Worm (Caenorhabditis elegans) whole organism, L4 larva: Measurements from ENCODE around the gene F59B10.4.

Source experiments
- D1046.2 ChIP-seq: fragments of 200-800 bp; sonication (Bioruptor generic); IDR thresholded peaks from 2 replicates; pipeline ENCODE4 v1.3.6; 2022; ENCODE audit warnings: missing genetic modification characterization, missing compliant biosample characterization
- F10B5.3 ChIP-seq: sonication (generic microtip); optimal IDR thresholded peaks from 2 replicates; lab custom pipeline; 2016; ENCODE audit warnings: mild to moderate bottlenecking, missing genetic modification characterization, missing compliant biosample characterization
- R02D3.7 ChIP-seq: fragments of 150-350 bp; sonication (generic microtip); optimal IDR thresholded peaks from 3 replicates; lab custom pipeline; 2014; ENCODE audit warnings: missing biosample characterization, missing genetic modification characterization
- T26A8.4 ChIP-seq: fragments of 200-800 bp; sonication (Bioruptor generic); IDR thresholded peaks from 2 replicates; pipeline ENCODE4 v1.3.6; 2022; ENCODE audit warnings: missing genetic modification characterization, missing compliant biosample characterization
- Y105C5A.15 ChIP-seq: fragments of 200-800 bp; sonication (Bioruptor generic); IDR thresholded peaks from 2 replicates; pipeline ENCODE4 v1.3.6; 2022; ENCODE audit warnings: missing genetic modification characterization, missing compliant biosample characterization
- Y48G9A.11 ChIP-seq: fragments of 200-800 bp; sonication (Bioruptor generic); IDR thresholded peaks from 2 replicates; pipeline ENCODE4 v1.3.6; 2022; ENCODE audit warnings: missing genetic modification reagents, missing genetic modification characterization, missing compliant biosample characterization
- Y5F2A.4 ChIP-seq: fragments of 200-800 bp; sonication (Bioruptor generic); optimal IDR thresholded peaks from 2 replicates; lab custom pipeline; 2018; ENCODE audit warnings: mild to moderate bottlenecking, missing genetic modification characterization, missing compliant biosample characterization
- Y75B8A.6 ChIP-seq: fragments of 200-800 bp; sonication (Bioruptor generic); IDR thresholded peaks from 2 replicates; pipeline ENCODE4 v1.3.6; 2022; ENCODE audit warnings: missing genetic modification reagents, missing genetic modification characterization, missing compliant biosample characterization
- ZK337.2 ChIP-seq: fragments of 200-800 bp; sonication (Bioruptor generic); IDR thresholded peaks from 2 replicates; pipeline ENCODE4 v1.3.6; 2022; ENCODE audit warnings: missing genetic modification reagents, missing genetic modification characterization, missing compliant biosample characterization
- arid-1 ChIP-seq: fragments of 200-800 bp; sonication (Bioruptor generic); conservative IDR thresholded peaks from 2 replicates; pipeline ENCODE4 v1.3.6; 2022; ENCODE audit warnings: missing genetic modification reagents, missing genetic modification characterization, missing compliant biosample characterization
- ceh-44 ChIP-seq: fragments of 200-800 bp; sonication (Bioruptor generic); IDR thresholded peaks from 2 replicates; pipeline ENCODE4 v1.3.6; 2022; ENCODE audit warnings: missing genetic modification reagents, missing genetic modification characterization, missing compliant biosample characterization
- daf-19 ChIP-seq: fragments of 200-800 bp; sonication (Bioruptor generic); conservative IDR thresholded peaks from 2 replicates; pipeline ENCODE4 v1.3.6; 2022; ENCODE audit warnings: missing genetic modification characterization, missing compliant biosample characterization
- duxl-1 ChIP-seq: sonication (generic microtip); optimal IDR thresholded peaks from 2 replicates; lab custom pipeline; 2016; ENCODE audit warnings: mild to moderate bottlenecking, missing genetic modification characterization, moderate library complexity, missing compliant biosample characterization; ENCODE audit not compliant: poor library complexity
- dve-1 ChIP-seq: sonication (generic microtip); optimal IDR thresholded peaks from 2 replicates; lab custom pipeline; 2017; ENCODE audit warnings: antibody characterized with exemption, mild to moderate bottlenecking, missing genetic modification characterization, missing compliant biosample characterization; ENCODE audit not compliant: insufficient read depth
- egl-27 ChIP-seq: sonication (generic microtip); optimal IDR thresholded peaks from 3 replicates; lab custom pipeline; 2017; ENCODE audit warnings: missing biosample characterization, missing genetic modification reagents, missing genetic modification characterization
- egl-43 ChIP-seq: fragments of 200-800 bp; sonication (Bioruptor generic); IDR thresholded peaks from 2 replicates; pipeline ENCODE4 v1.3.6; 2022; ENCODE audit warnings: missing genetic modification reagents, missing genetic modification characterization, missing compliant biosample characterization
- fos-1 ChIP-seq: fragments of 150-350 bp; optimal IDR thresholded peaks from 2 replicates; lab custom pipeline; 2014; ENCODE audit warnings: missing biosample characterization, missing genetic modification characterization
- gei-8 ChIP-seq: fragments of 200-800 bp; sonication (Bioruptor generic); optimal IDR thresholded peaks from 2 replicates; lab custom pipeline; 2018; ENCODE audit warnings: mild to moderate bottlenecking, missing genetic modification characterization, missing compliant biosample characterization
- hlh-11 ChIP-seq: fragments of 200-800 bp; sonication (Bioruptor generic); optimal IDR thresholded peaks from 2 replicates; lab custom pipeline; 2018; ENCODE audit warnings: mild to moderate bottlenecking, missing genetic modification characterization, missing compliant biosample characterization
- jun-1 ChIP-seq: fragments of 150-350 bp; optimal IDR thresholded peaks from 2 replicates; lab custom pipeline; 2014; ENCODE audit warnings: missing biosample characterization, missing genetic modification reagents, missing genetic modification characterization
- lin-13 ChIP-seq: fragments of 150-350 bp; optimal IDR thresholded peaks from 2 replicates; lab custom pipeline; 2014; ENCODE audit warnings: missing biosample characterization, missing genetic modification reagents, missing genetic modification characterization
- lin-29 ChIP-seq: fragments of 200-800 bp; sonication (Bioruptor generic); IDR thresholded peaks from 2 replicates; pipeline ENCODE4 v1.3.6; 2022; ENCODE audit warnings: missing genetic modification reagents, missing genetic modification characterization, missing compliant biosample characterization
- lir-3 ChIP-seq: sonication (generic microtip); optimal IDR thresholded peaks from 2 replicates; lab custom pipeline; 2016; ENCODE audit warnings: mild to moderate bottlenecking, missing genetic modification characterization, missing compliant biosample characterization
- lsy-2 ChIP-seq, 2 experiments: fragments of 150-350 bp in 1 of 2; sonication (generic microtip) in 1 of 2; optimal IDR thresholded peaks; 2 replicates each; lab custom pipeline; 2014 to 2017; ENCODE audit warnings: missing biosample characterization in 2 of 2, missing genetic modification characterization in 2 of 2
- madf-5 ChIP-seq, 2 experiments: fragments of 200-800 bp; sonication (Bioruptor generic); IDR thresholded peaks; 2 replicates each; pipeline ENCODE4 v1.3.6; 2022; ENCODE audit warnings: missing compliant biosample characterization in 2 of 2, missing genetic modification characterization in 2 of 2
- madf-9 ChIP-seq: fragments of 200-800 bp; sonication (Bioruptor generic); conservative IDR thresholded peaks from 2 replicates; pipeline ENCODE4 v1.3.6; 2022; ENCODE audit warnings: missing genetic modification reagents, missing genetic modification characterization, missing compliant biosample characterization
- mdl-1 ChIP-seq, 2 experiments: fragments of 150-350 bp in 1 of 2; sonication (generic microtip) in 1 of 2; optimal IDR thresholded peaks; 2 replicates each; lab custom pipeline; 2014 to 2017; ENCODE audit warnings: missing biosample characterization in 2 of 2, missing genetic modification characterization in 2 of 2
- mdt-29 ChIP-seq: fragments of 200-800 bp; sonication (Bioruptor generic); IDR thresholded peaks from 2 replicates; pipeline ENCODE4 v1.3.6; 2022; ENCODE audit warnings: missing genetic modification reagents, missing genetic modification characterization, missing compliant biosample characterization
- mxl-2 ChIP-seq: fragments of 200-800 bp; sonication (Bioruptor generic); conservative IDR thresholded peaks from 2 replicates; pipeline ENCODE4 v1.3.6; 2022; ENCODE audit warnings: missing genetic modification reagents, missing genetic modification characterization, missing compliant biosample characterization
- mxl-3 ChIP-seq: fragments of 200-800 bp; sonication (Bioruptor generic); optimal IDR thresholded peaks from 2 replicates; lab custom pipeline; 2018; ENCODE audit warnings: mild to moderate bottlenecking, missing genetic modification characterization, missing compliant biosample characterization
- nhr-10 ChIP-seq: fragments of 150-350 bp; optimal IDR thresholded peaks from 2 replicates; lab custom pipeline; 2014; ENCODE audit warnings: missing biosample characterization, missing genetic modification characterization
- nhr-111 ChIP-seq: fragments of 200-800 bp; sonication (Bioruptor generic); optimal IDR thresholded peaks from 2 replicates; lab custom pipeline; 2018; ENCODE audit warnings: mild to moderate bottlenecking, missing genetic modification characterization, missing compliant biosample characterization
- nhr-237 ChIP-seq: sonication (generic microtip); optimal IDR thresholded peaks from 2 replicates; lab custom pipeline; 2017; ENCODE audit warnings: missing biosample characterization, missing genetic modification characterization
- nhr-25 ChIP-seq: sonication (generic microtip); optimal IDR thresholded peaks from 2 replicates; lab custom pipeline; 2017; ENCODE audit warnings: missing genetic modification characterization, mild to moderate bottlenecking, missing compliant biosample characterization, antibody characterized with exemption, moderate library complexity, borderline replicate concordance; ENCODE audit not compliant: insufficient read depth
- nhr-42 ChIP-seq: fragments of 200-800 bp; sonication (Bioruptor generic); IDR thresholded peaks from 2 replicates; pipeline ENCODE4 v1.3.6; 2022; ENCODE audit warnings: missing genetic modification characterization, missing compliant biosample characterization
- nhr-48 ChIP-seq: sonication (generic microtip); optimal IDR thresholded peaks from 2 replicates; lab custom pipeline; 2016; ENCODE audit warnings: mild to moderate bottlenecking, missing genetic modification characterization, missing compliant biosample characterization
- nhr-6 ChIP-seq: fragments of 150-350 bp; optimal IDR thresholded peaks from 2 replicates; lab custom pipeline; 2014; ENCODE audit warnings: missing biosample characterization, missing genetic modification characterization
- nhr-76 ChIP-seq: fragments of 150-350 bp; optimal IDR thresholded peaks from 2 replicates; lab custom pipeline; 2014; ENCODE audit warnings: missing biosample characterization, missing genetic modification characterization
- pha-4 ChIP-seq, 2 experiments: fragments of 150-350 bp in 1 of 2; fragments of 200-800 bp in 1 of 2; sonication (Bioruptor generic) in 1 of 2; IDR thresholded peaks in 1 of 2; optimal IDR thresholded peaks in 1 of 2; 2 replicates each; pipeline versions ENCODE4 v1.3.6 to Lab custom; 2014 to 2022; ENCODE audit warnings: missing genetic modification characterization in 2 of 2, missing genetic modification reagents in 2 of 2, missing biosample characterization in 1 of 2, missing compliant biosample characterization in 1 of 2
- php-3 ChIP-seq: fragments of 200-800 bp; sonication (Bioruptor generic); IDR thresholded peaks from 2 replicates; pipeline ENCODE4 v1.3.6; 2022; ENCODE audit warnings: missing genetic modification reagents, missing genetic modification characterization, missing compliant biosample characterization
- rbr-2 ChIP-seq: sonication (generic microtip); optimal IDR thresholded peaks from 2 replicates; lab custom pipeline; 2016; ENCODE audit warnings: missing genotype, missing genetic modification characterization, missing compliant biosample characterization
- saeg-2 ChIP-seq: fragments of 200-800 bp; sonication (Bioruptor generic); IDR thresholded peaks from 2 replicates; pipeline ENCODE4 v1.3.6; 2022; ENCODE audit warnings: missing genetic modification reagents, missing genetic modification characterization, missing compliant biosample characterization
- set-16 ChIP-seq: fragments of 200-800 bp; sonication (Bioruptor generic); IDR thresholded peaks from 2 replicates; pipeline ENCODE4 v1.3.6; 2022; ENCODE audit warnings: missing genetic modification reagents, missing genetic modification characterization, missing compliant biosample characterization
- skn-1 ChIP-seq: fragments of 150-350 bp; optimal IDR thresholded peaks from 2 replicates; lab custom pipeline; 2014; ENCODE audit warnings: missing biosample characterization, missing genetic modification characterization
- snpc-4 ChIP-seq: fragments of 150-350 bp; optimal IDR thresholded peaks from 2 replicates; lab custom pipeline; 2014; ENCODE audit warnings: missing biosample characterization, missing genetic modification characterization
- spr-1 ChIP-seq: sonication (generic microtip); optimal IDR thresholded peaks from 2 replicates; lab custom pipeline; 2016; ENCODE audit warnings: mild to moderate bottlenecking, missing genetic modification characterization, missing compliant biosample characterization
- tra-1 ChIP-seq: fragments of 200-800 bp; sonication (Bioruptor generic); IDR thresholded peaks from 2 replicates; pipeline ENCODE4 v1.3.6; 2022; ENCODE audit warnings: missing genetic modification reagents, missing genetic modification characterization, missing compliant biosample characterization
- unc-39 ChIP-seq: sonication (generic microtip); optimal IDR thresholded peaks from 2 replicates; lab custom pipeline; 2017; ENCODE audit warnings: missing biosample characterization, missing genetic modification characterization
- vab-7 ChIP-seq: fragments of 200-800 bp; sonication (Bioruptor generic); IDR thresholded peaks from 2 replicates; pipeline ENCODE4 v1.3.6; 2022; ENCODE audit warnings: missing genetic modification reagents, missing genetic modification characterization, missing compliant biosample characterization
- zip-2 ChIP-seq: fragments of 150-350 bp; optimal IDR thresholded peaks from 2 replicates; lab custom pipeline; 2014; ENCODE audit warnings: missing biosample characterization, missing genetic modification characterization
- ztf-7 ChIP-seq: fragments of 150-350 bp; optimal IDR thresholded peaks from 2 replicates; lab custom pipeline; 2014; ENCODE audit warnings: missing biosample characterization, missing genetic modification characterization

Gene F59B10.4

DNA sequence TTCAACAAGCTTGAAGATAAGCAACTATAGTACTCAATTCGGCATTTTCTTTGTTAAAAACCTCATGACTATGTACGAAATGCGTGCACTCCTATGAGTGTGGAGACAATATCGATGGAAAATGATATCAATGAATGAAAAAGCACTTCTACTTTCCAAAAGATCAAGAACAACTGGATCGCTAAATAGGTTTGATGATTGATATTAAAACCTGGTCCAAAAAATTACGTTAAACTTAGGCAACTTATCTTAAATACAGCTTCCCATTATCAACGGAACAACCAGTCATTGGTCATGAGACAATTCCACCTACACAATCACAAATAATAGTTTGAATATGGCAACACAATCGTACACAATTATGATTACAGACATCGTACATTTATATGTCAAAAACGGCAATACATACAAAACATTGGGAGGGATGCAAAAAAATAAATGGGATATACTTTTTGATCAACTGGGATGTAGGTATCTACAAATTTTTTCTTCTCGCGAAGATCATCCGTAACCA is 40.8 kb upstream of the F59B10.4 start (continued):
- no peak for TF ChIP-seq D1046.2 (GFP tag; lab: Robert Waterston, UW)
- no peak for TF ChIP-seq tra-1 (GFP tag; lab: Robert Waterston, UW)
- no peak for TF ChIP-seq set-16 (GFP tag; lab: Robert Waterston, UW)
- TF ChIP-seq Y105C5A.15 (GFP tag; lab: Robert Waterston, UW), result no peak
- TF ChIP-seq F10B5.3 (tag; lab: Kevin White, UChicago), result no peak
- TF ChIP-seq nhr-10 (tag; lab: Kevin White, UChicago), result no peak
- TF ChIP-seq vab-7 (GFP tag; lab: Robert Waterston, UW), result no peak
- no peak for TF ChIP-seq rbr-2 (tag; lab: Kevin White, UChicago)
- no peak for TF ChIP-seq hlh-11
- TF ChIP-seq lin-29, result no peak
- no peak for TF ChIP-seq nhr-25 (tag; lab: Kevin White, UChicago)
- no peak for TF ChIP-seq mxl-3
- no peak for TF ChIP-seq unc-39 (tag; lab: Kevin White, UChicago)
- no peak for TF ChIP-seq nhr-6 (tag; lab: Kevin White, UChicago)
- TF ChIP-seq Y48G9A.11 (GFP tag; lab: Robert Waterston, UW), result no peak
- no peak for TF ChIP-seq lin-13 (GFP tag; lab: Kevin White, UChicago)
- no peak for TF ChIP-seq daf-19 (GFP tag; lab: Robert Waterston, UW)
- TF ChIP-seq R02D3.7 (tag; lab: Kevin White, UChicago), result no peak
- 0 out of 2 replicates have a peak, but pooled peaks have one; percentile 49 for TF ChIP-seq Y75B8A.6
- no peak for TF ChIP-seq nhr-237
- TF ChIP-seq snpc-4 (tag; lab: Kevin White, UChicago), result no peak
- no peak for TF ChIP-seq mdl-1 (tag; optimal IDR thresholded peaks at IDR 0.05; lab: Kevin White, UChicago)
- TF ChIP-seq arid-1 (GFP tag; lab: Robert Waterston, UW), result no peak; the same call in 1 of the 2 replicates
- no peak for TF ChIP-seq nhr-48 (tag; lab: Kevin White, UChicago)
- TF ChIP-seq nhr-42 (GFP tag; lab: Robert Waterston, UW), result no peak
- peak in 1 of 2 experiments; percentile 29 for TF ChIP-seq lsy-2 (tag; optimal IDR thresholded peaks at IDR 0.05; lab: Kevin White, UChicago)
- TF ChIP-seq mxl-2, result no peak
- peak; percentile 77 for TF ChIP-seq dve-1
- TF ChIP-seq gei-8 (GFP tag; lab: Kevin White, UChicago), result peak; percentile 25
- TF ChIP-seq egl-27, result no peak
- TF ChIP-seq pha-4 (GFP tag; IDR thresholded peaks at IDR 0.05; lab: Robert Waterston, UW), result peak; percentile 53; the same call in 1 of the 2 replicates
- TF ChIP-seq pha-4 (tag; optimal IDR thresholded peaks at IDR 0.05; lab: Kevin White, UChicago), result no peak
- no peak for TF ChIP-seq ceh-44 (GFP tag; lab: Robert Waterston, UW)
- no peak for TF ChIP-seq madf-9 (GFP tag; lab: Robert Waterston, UW)
- no peak for TF ChIP-seq Y5F2A.4 (GFP tag; lab: Kevin White, UChicago)
- no peak for TF ChIP-seq nhr-111 (GFP tag; lab: Kevin White, UChicago)
- no peak for TF ChIP-seq egl-43 (GFP tag; lab: Robert Waterston, UW)
- TF ChIP-seq spr-1 (tag; lab: Kevin White, UChicago), result no peak
- no peak for TF ChIP-seq T26A8.4 (GFP tag; lab: Robert Waterston, UW)
- TF ChIP-seq madf-5 (GFP tag; IDR thresholded peaks at IDR 0.05; lab: Robert Waterston, UW), result no peak
- TF ChIP-seq ztf-7, result no peak
- TF ChIP-seq duxl-1 (tag; lab: Kevin White, UChicago), result peak; percentile 62
- no peak for TF ChIP-seq zip-2 (tag; lab: Kevin White, UChicago)
- no peak for TF ChIP-seq saeg-2 (GFP tag; lab: Robert Waterston, UW)
- TF ChIP-seq nhr-76, result no peak
- no peak for TF ChIP-seq lir-3 (tag; lab: Kevin White, UChicago)
- TF ChIP-seq jun-1 (tag; lab: Kevin White, UChicago), result no peak
- TF ChIP-seq skn-1 (tag; lab: Kevin White, UChicago), result no peak
- no peak for TF ChIP-seq fos-1 (tag; lab: Kevin White, UChicago)
- TF ChIP-seq mdt-29 (GFP tag; lab: Robert Waterston, UW), result no peak
- 0 out of 2 replicates have a peak, but pooled peaks have one; percentile 11 for TF ChIP-seq php-3 (GFP tag; lab: Robert Waterston, UW)
- TF ChIP-seq ZK337.2 (GFP tag; lab: Robert Waterston, UW), result no peak
